Fruit fly (Drosophila melanogaster): Measurements from ENCODE around the gene CG14082.

CG14082 gene

DNA sequence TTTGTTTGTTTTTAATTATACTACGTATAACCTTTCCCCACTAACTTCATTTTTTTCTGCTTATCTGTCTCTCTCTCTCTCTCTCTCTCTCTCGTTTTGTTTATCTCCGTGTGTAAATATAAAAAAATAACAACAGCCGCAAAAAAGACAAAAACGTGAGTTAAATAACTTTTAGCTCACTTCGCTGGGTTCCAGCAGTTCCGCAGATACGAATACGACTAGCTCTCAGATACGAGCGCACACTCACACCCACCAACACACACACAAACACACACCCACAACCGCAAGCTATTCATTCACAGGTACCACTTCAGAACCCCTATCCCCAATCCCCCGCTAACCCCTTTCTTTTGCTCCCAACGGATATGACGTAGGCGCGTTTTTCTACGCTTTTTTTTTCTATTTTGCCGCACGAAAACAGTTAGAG lies 66.6 kb downstream of the CG14082 start:
- TF ChIP-seq psq (optimal IDR thresholded peaks at IDR 0.05) (no peak), Sin3A (optimal IDR thresholded peaks at IDR 0.05) (no peak), insv (optimal IDR thresholded peaks at IDR 0.05) (no peak), h (optimal IDR thresholded peaks at IDR 0.05) (no peak)

DNA sequence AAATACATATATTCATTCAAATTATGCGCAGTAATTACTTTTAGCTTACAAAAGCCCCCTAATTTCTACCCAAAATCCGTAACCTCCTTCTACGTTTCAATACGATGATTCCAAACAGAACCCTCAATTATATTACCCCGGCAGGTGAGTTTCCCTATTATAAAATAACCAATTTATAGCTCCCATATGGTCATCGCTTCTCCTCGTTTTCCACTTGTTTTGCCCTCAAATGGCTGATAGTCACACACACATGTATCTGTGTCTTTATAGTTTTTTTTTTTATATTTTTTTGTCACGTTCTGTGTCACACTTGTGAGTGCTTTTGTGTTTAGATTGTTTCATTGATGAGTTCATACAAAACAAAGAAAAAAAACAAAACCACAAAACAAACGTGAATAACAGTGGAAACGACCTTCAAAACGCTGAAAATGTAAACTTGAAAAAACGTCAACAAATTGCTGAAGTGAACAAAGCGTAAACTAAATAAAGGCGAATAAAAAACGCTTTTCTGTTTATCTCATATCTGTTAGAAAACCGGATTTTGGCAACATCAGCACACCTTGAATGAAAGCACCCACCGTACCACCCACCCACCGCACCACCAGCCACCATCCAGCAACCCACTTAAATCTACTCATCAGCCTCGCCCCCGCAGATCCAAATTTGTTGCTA lies 67.5 kb downstream of the CG14082 start:
- TF ChIP-seq ttk (optimal IDR thresholded peaks at IDR 0.05) (no peak), Myc (optimal IDR thresholded peaks at IDR 0.05) (no peak), h (optimal IDR thresholded peaks at IDR 0.05) (no peak), psq (optimal IDR thresholded peaks at IDR 0.05) (no peak), Sin3A (optimal IDR thresholded peaks at IDR 0.05) (no peak), insv (optimal IDR thresholded peaks at IDR 0.05) (no peak)

DNA sequence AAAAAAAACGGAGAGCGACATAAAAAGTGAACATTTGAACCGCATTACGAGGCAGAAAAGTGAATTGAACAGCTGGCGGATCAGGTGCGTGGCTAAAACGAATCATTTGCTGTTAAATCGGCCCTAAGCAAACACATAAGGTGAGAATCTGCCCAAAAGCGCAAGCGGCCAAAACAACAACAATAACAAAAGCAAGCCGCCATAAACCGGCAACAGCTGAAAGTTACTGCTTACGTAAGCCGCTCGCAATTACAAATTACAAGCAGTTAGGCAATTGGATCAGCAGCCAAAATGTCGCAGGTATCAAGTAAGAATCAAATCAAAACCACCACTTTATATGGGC lies 75.4 kb downstream of the CG14082 start:
- no peak for TF ChIP-seq insv (optimal IDR thresholded peaks at IDR 0.05)

DNA sequence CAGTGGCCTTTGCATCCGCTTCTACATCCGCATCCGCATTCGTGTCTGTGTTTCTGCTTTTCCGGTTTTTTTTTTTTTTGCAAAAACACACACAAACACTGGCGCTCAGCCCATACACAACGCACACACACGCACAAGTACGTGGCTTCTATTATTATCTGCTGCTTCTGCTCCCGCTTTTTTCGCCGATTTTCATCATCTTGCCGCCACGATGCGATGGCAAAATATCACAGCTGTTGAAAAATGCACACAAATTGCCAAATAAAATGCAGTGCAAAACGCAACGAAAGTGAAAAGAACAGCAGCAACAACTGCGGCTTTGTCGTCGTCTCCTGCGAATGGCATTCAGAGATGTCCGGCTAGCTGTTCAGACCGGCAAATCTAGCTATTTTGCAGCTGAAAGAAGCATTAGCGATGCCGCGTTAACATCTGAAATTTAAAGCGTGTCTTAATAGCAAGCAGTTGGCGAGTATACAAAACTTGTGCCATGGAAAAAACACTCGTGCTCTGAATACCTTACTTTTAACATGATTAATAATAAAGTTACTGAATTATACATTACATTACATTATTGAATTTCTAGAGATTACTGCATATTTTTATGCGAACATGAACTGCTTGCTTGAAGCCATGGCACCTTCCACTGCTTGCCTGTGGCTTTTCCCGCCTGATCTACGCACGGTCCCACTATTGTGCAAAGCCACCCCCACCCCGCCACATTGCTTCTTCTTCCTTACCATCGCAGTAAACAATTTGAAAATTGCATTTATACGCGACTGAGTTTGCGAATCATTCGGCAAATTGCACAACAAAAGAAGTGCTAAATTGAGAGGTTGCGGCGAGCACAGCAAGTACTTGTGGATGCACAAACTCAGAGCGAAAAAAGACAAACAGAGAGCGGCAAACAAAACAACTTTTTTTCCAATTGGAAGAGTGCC lies 76.0 kb downstream of the CG14082 start, which contains the start of the genes Ugt316A1 and Sfxn2:
Gene Ugt316A1, minus strand, starts transcription at position 345 of the 938 bp plus-strand sequence.
Gene Sfxn2, plus strand, starts transcription at position 694 of the 938 bp plus-strand sequence.
- TF ChIP-seq Myc (optimal IDR thresholded peaks at IDR 0.05): no peak

DNA sequence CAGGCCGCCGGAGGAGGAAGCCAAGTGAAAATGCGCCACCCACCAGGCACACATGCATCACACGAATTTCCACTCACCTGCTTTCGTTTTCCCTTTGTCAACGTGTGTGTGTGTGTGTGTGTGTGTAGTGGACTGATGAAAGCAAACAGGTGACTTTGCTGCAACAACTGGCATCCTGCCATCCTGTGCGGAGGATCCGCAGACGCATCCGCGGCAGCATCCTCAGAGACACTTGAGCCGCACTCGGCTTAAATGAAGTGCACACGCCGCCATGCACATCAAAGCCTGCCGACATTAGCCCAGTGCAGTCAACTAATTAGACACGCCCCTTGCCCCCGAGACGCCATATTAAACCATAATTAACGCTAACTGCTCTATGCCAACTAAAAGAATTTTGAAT lies 80.0 kb downstream of the CG14082 start:
- no peak for TF ChIP-seq Sin3A (optimal IDR thresholded peaks at IDR 0.05)
- TF ChIP-seq h (optimal IDR thresholded peaks at IDR 0.05): no peak
- TF ChIP-seq psq (optimal IDR thresholded peaks at IDR 0.05): no peak

DNA sequence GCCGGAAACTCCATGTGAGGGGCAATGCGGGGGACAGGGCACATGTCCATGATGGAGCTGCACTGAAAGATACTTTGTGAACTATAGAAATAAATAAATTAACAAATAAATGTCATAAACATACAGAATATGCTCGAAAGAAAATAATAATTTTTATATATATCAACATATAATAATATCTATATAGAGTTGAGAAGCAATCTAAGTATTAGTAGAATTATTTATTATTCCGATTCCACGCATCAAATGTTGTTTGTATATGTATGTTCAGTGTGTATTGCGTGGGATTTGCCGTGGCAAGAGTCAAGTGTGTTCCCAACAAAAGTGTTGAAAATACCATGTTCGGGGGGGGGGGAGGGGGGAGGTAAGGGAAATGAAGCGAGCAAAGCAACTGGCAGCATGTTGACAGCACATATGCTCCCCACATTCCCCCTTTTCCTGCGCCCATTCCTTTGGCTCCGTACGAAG lies 81.9 kb downstream of the CG14082 start:
- TF ChIP-seq insv (optimal IDR thresholded peaks at IDR 0.05) (no peak), h (optimal IDR thresholded peaks at IDR 0.05) (no peak), Sin3A (optimal IDR thresholded peaks at IDR 0.05) (no peak), ttk (optimal IDR thresholded peaks at IDR 0.05) (no peak), psq (optimal IDR thresholded peaks at IDR 0.05) (no peak), Myc (optimal IDR thresholded peaks at IDR 0.05) (no peak)

Data from Kc167 (cell line).